Fruit fly (Drosophila melanogaster) whole organism, prepupa: Measurements from ENCODE around the gene Fum2.

Experiments used
- CG10631 ChIP-seq: fragments of 200-800 bp; sonication (Bioruptor generic); optimal IDR thresholded peaks from 2 replicates; lab custom pipeline; 2016; ENCODE audit warnings: missing biosample characterization, missing genetic modification characterization
- CG10669 ChIP-seq: fragments of 200-800 bp; sonication (Bioruptor generic); optimal IDR thresholded peaks from 3 replicates; lab custom pipeline; 2018; ENCODE audit warnings: missing biosample characterization, mild to moderate bottlenecking, missing genetic modification characterization, moderate library complexity
- CG11762 ChIP-seq: fragments of 200-800 bp; sonication (Bioruptor generic); optimal IDR thresholded peaks from 3 replicates; lab custom pipeline; 2016; ENCODE audit warnings: missing biosample characterization, missing genetic modification characterization; ENCODE audit not compliant: insufficient read depth
- CG11902 ChIP-seq: fragments of 200-800 bp; sonication (Bioruptor generic); optimal IDR thresholded peaks from 3 replicates; lab custom pipeline; 2016; ENCODE audit warnings: missing biosample characterization, missing genetic modification characterization
- CG1621 ChIP-seq: fragments of 200-800 bp; sonication (Bioruptor generic); optimal IDR thresholded peaks from 3 replicates; lab custom pipeline; 2018; ENCODE audit warnings: missing biosample characterization, mild to moderate bottlenecking, missing genetic modification characterization
- CG16779 ChIP-seq: fragments of 200-800 bp; sonication (Bioruptor generic); optimal IDR thresholded peaks from 3 replicates; lab custom pipeline; 2017; ENCODE audit warnings: missing biosample characterization, mild to moderate bottlenecking, missing genetic modification characterization
- CG3032 ChIP-seq: fragments of 200-800 bp; optimal IDR thresholded peaks from 2 replicates; lab custom pipeline; 2019; ENCODE audit warnings: missing biosample characterization, mild to moderate bottlenecking, missing genetic modification characterization, moderate library complexity
- CG31627 ChIP-seq: fragments of 200-800 bp; sonication (Bioruptor generic); optimal IDR thresholded peaks from 3 replicates; lab custom pipeline; 2016; ENCODE audit warnings: missing biosample characterization, missing genetic modification characterization
- CG32006 ChIP-seq: fragments of 200-800 bp; sonication (Bioruptor generic); optimal IDR thresholded peaks from 3 replicates; lab custom pipeline; 2017; ENCODE audit warnings: missing biosample characterization, mild to moderate bottlenecking, missing genetic modification characterization
- CG34406 ChIP-seq: fragments of 200-800 bp; sonication (Bioruptor generic); optimal IDR thresholded peaks from 3 replicates; lab custom pipeline; 2016; ENCODE audit warnings: missing biosample characterization, missing genetic modification characterization
- CG6792 ChIP-seq: fragments of 200-800 bp; sonication (Bioruptor generic); optimal IDR thresholded peaks from 3 replicates; lab custom pipeline; 2016; ENCODE audit warnings: missing biosample characterization, missing genetic modification characterization
- CG6808 ChIP-seq: fragments of 200-800 bp; sonication (Bioruptor generic); optimal IDR thresholded peaks from 3 replicates; lab custom pipeline; 2017; ENCODE audit warnings: missing biosample characterization, missing genetic modification characterization, mild to moderate bottlenecking, moderate library complexity, missing genetic modification reagents
- CG8119 ChIP-seq: fragments of 200-800 bp; sonication (Bioruptor generic); IDR thresholded peaks from 3 replicates; pipeline ENCODE4 v1.3.6; 2022; ENCODE audit warnings: missing biosample characterization, missing genetic modification characterization
- CG8319 ChIP-seq: fragments of 200-800 bp; sonication (Bioruptor generic); optimal IDR thresholded peaks from 3 replicates; lab custom pipeline; 2016; ENCODE audit warnings: missing biosample characterization, missing genetic modification characterization
- CG8632 ChIP-seq: fragments of 200-800 bp; sonication (Bioruptor generic); optimal IDR thresholded peaks from 3 replicates; lab custom pipeline; 2016; ENCODE audit warnings: missing biosample characterization, missing genetic modification characterization
- CG9139 ChIP-seq: fragments of 200-800 bp; sonication (Bioruptor generic); optimal IDR thresholded peaks from 3 replicates; lab custom pipeline; 2017; ENCODE audit warnings: missing biosample characterization, mild to moderate bottlenecking, missing genetic modification characterization
- Eip93F ChIP-seq: fragments of 200-800 bp; sonication (Bioruptor generic); optimal IDR thresholded peaks from 2 replicates; lab custom pipeline; 2016; ENCODE audit warnings: missing biosample characterization, mild to moderate bottlenecking, missing genetic modification characterization
- Ets21C ChIP-seq: fragments of 200-800 bp; sonication (Bioruptor generic); optimal IDR thresholded peaks from 3 replicates; lab custom pipeline; 2016; ENCODE audit warnings: missing biosample characterization, missing genetic modification characterization
- Ets96B ChIP-seq: fragments of 200-800 bp; optimal IDR thresholded peaks from 2 replicates; lab custom pipeline; 2019; ENCODE audit warnings: missing biosample characterization, mild to moderate bottlenecking, missing genetic modification characterization, moderate library complexity
- Gug ChIP-seq: fragments of 200-800 bp; sonication (Bioruptor generic); IDR thresholded peaks from 2 replicates; pipeline ENCODE4 v1.3.6; 2022; ENCODE audit warnings: missing biosample characterization, missing genetic modification characterization
- Hr39 ChIP-seq: fragments of 200-800 bp; sonication (Bioruptor generic); optimal IDR thresholded peaks from 2 replicates; lab custom pipeline; 2016; ENCODE audit warnings: missing biosample characterization, missing genetic modification characterization
- Met ChIP-seq: fragments of 200-800 bp; sonication (Bioruptor generic); optimal IDR thresholded peaks from 3 replicates; lab custom pipeline; 2016; ENCODE audit warnings: missing biosample characterization, missing genetic modification characterization
- OdsH ChIP-seq: fragments of 200-800 bp; sonication (Bioruptor generic); optimal IDR thresholded peaks from 3 replicates; lab custom pipeline; 2016; ENCODE audit warnings: missing biosample characterization, missing genetic modification characterization
- Smox ChIP-seq: fragments of 200-800 bp; sonication (Bioruptor generic); optimal IDR thresholded peaks from 3 replicates; lab custom pipeline; 2016; ENCODE audit warnings: missing biosample characterization, missing genetic modification characterization
- Sox102F ChIP-seq: fragments of 200-800 bp; sonication (Bioruptor generic); optimal IDR thresholded peaks from 2 replicates; lab custom pipeline; 2016; ENCODE audit warnings: missing biosample characterization, mild to moderate bottlenecking, missing genetic modification characterization
- Sox14 ChIP-seq: fragments of 200-800 bp; sonication (Bioruptor generic); optimal IDR thresholded peaks from 3 replicates; lab custom pipeline; 2016; ENCODE audit warnings: missing biosample characterization, missing genetic modification characterization
- achi ChIP-seq: fragments of 200-800 bp; sonication (Bioruptor generic); optimal IDR thresholded peaks from 3 replicates; lab custom pipeline; 2016; ENCODE audit warnings: missing biosample characterization, missing genetic modification characterization
- acj6 ChIP-seq: fragments of 200-800 bp; sonication (Bioruptor generic); optimal IDR thresholded peaks from 3 replicates; lab custom pipeline; 2016; ENCODE audit warnings: missing biosample characterization, missing genetic modification characterization
- dac ChIP-seq: fragments of 200-800 bp; sonication (Bioruptor generic); optimal IDR thresholded peaks from 2 replicates; lab custom pipeline; 2017; ENCODE audit warnings: missing biosample characterization, mild to moderate bottlenecking, missing genetic modification characterization
- dsx ChIP-seq: fragments of 200-800 bp; optimal IDR thresholded peaks from 3 replicates; lab custom pipeline; 2019; ENCODE audit warnings: missing biosample characterization, mild to moderate bottlenecking, missing genetic modification characterization, moderate library complexity; ENCODE audit not compliant: poor library complexity, severe bottlenecking
- eg ChIP-seq: fragments of 200-800 bp; sonication (Bioruptor generic); IDR thresholded peaks from 3 replicates; pipeline ENCODE4 v1.3.6; 2022; ENCODE audit warnings: missing biosample characterization, missing genetic modification characterization
- esn ChIP-seq: fragments of 200-800 bp; sonication (Bioruptor generic); optimal IDR thresholded peaks from 2 replicates; lab custom pipeline; 2016; ENCODE audit warnings: missing biosample characterization, mild to moderate bottlenecking, missing genetic modification characterization, moderate library complexity
- fkh ChIP-seq: fragments of 200-800 bp; sonication (Bioruptor generic); optimal IDR thresholded peaks from 3 replicates; lab custom pipeline; 2017; ENCODE audit warnings: missing biosample characterization, mild to moderate bottlenecking, missing genetic modification characterization, moderate library complexity
- lz ChIP-seq: fragments of 200-800 bp; sonication (Bioruptor generic); optimal IDR thresholded peaks from 3 replicates; lab custom pipeline; 2016; ENCODE audit warnings: missing biosample characterization, missing genetic modification characterization
- net ChIP-seq: fragments of 200-800 bp; sonication (Bioruptor generic); optimal IDR thresholded peaks from 3 replicates; lab custom pipeline; 2016; ENCODE audit warnings: missing biosample characterization, missing genetic modification characterization
- pdm3 ChIP-seq: fragments of 200-800 bp; sonication (Bioruptor generic); optimal IDR thresholded peaks from 3 replicates; lab custom pipeline; 2016; ENCODE audit warnings: missing biosample characterization, missing genetic modification characterization
- spab ChIP-seq: fragments of 200-800 bp; sonication (Bioruptor generic); optimal IDR thresholded peaks from 2 replicates; lab custom pipeline; 2017; ENCODE audit warnings: missing biosample characterization, mild to moderate bottlenecking, missing genetic modification characterization, missing genetic modification reagents
- ss ChIP-seq, 2 experiments: fragments of 200-800 bp; sonication (Bioruptor generic); optimal IDR thresholded peaks; 2 replicates in 1 of 2; 3 replicates in 1 of 2; lab custom pipeline; 2017 to 2018; ENCODE audit warnings: mild to moderate bottlenecking in 2 of 2, missing biosample characterization in 2 of 2, missing genetic modification characterization in 2 of 2, moderate library complexity in 1 of 2
- svp ChIP-seq: fragments of 200-800 bp; sonication (Bioruptor generic); peaks from one replicate; lab custom pipeline; 2016; ENCODE audit warnings: missing biosample characterization, missing genetic modification characterization
- topi ChIP-seq: fragments of 200-800 bp; sonication (Bioruptor generic); optimal IDR thresholded peaks from 3 replicates; lab custom pipeline; 2016; ENCODE audit warnings: missing biosample characterization, missing genetic modification characterization

The Fum2 gene

DNA sequence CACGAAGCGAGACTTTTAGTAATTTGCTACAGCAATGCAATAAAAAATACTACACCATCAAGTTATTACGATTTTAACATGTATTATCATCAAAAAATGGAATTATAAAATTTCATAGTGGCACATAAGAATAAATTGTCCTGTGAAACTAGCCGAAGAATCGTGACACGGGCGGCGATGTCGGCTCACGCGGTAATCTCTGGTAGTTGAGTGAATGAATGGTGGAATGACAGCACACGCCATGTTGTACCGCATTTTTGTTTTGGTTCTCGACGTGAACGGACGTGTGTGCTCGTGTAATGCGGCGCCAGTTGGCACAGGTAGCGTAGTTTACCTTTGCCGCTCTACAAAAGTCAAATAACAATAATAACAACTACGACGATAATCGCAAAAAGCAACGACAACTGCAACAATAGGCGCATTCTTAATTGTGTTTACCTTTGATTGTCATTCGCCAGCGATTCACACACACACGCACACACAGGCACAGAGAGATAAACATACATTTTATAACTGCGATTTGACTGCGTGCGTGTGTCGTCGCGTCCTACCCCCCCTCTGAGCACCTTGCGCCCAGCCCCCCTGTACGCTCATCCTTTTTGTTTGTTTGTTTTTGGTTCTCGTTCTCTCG lies 17.8 kb downstream of the Fum2 start, which contains the start of gene CG14441 (continued):
- TF ChIP-seq Smox (GFP tag; lab: Kevin White, UChicago) (peak; percentile 6), svp (GFP tag; lab: Kevin White, UChicago) (peak; percentile 68), CG6792 (peak; percentile 47), CG11902 (GFP tag; lab: Kevin White, UChicago) (no peak), acj6 (GFP tag; lab: Kevin White, UChicago) (no peak), Eip93F (peak; percentile 67), Ets21C (GFP tag; lab: Kevin White, UChicago) (peak; percentile 17), Gug (GFP tag; lab: Robert Waterston, UW) (no peak), Sox14 (peak; percentile 58), eg (GFP tag; lab: Robert Waterston, UW) (peak; percentile 32; the same call in 1 of the 3 replicates), OdsH (GFP tag; lab: Kevin White, UChicago) (peak; percentile 29), CG6808 (GFP tag; lab: Kevin White, UChicago) (peak; percentile 58), achi (peak; percentile 25), CG8119 (GFP tag; lab: Robert Waterston, UW) (no peak; the same call in 1 of the 3 replicates), CG32006 (GFP tag; lab: Kevin White, UChicago) (peak; percentile 24), Met (GFP tag; lab: Kevin White, UChicago) (peak; percentile 69), esn (GFP tag; lab: Kevin White, UChicago) (peak; percentile 65), CG10669 (peak; percentile 29), CG1621 (tag; lab: Kevin White, UChicago) (peak; percentile 18), pdm3 (GFP tag; lab: Kevin White, UChicago) (peak; percentile 46), CG16779 (tag; lab: Kevin White, UChicago) (peak; percentile 75), ss (GFP tag; optimal IDR thresholded peaks at IDR 0.05; lab: Kevin White, UChicago) (peak; percentile 75 to 81), CG9139 (GFP tag; lab: Kevin White, UChicago) (peak; percentile 70), CG11762 (GFP tag; lab: Kevin White, UChicago) (peak; percentile 18), fkh (GFP tag; lab: Kevin White, UChicago) (peak; percentile 81), spab (GFP tag; lab: Kevin White, UChicago) (no peak), CG8632 (GFP tag; lab: Kevin White, UChicago) (peak; percentile 52), CG10631 (GFP tag; lab: Kevin White, UChicago) (peak; percentile 6), dac (no peak), lz (peak; percentile 38), Hr39 (GFP tag; lab: Kevin White, UChicago) (peak; percentile 5), CG31627 (no peak)

DNA sequence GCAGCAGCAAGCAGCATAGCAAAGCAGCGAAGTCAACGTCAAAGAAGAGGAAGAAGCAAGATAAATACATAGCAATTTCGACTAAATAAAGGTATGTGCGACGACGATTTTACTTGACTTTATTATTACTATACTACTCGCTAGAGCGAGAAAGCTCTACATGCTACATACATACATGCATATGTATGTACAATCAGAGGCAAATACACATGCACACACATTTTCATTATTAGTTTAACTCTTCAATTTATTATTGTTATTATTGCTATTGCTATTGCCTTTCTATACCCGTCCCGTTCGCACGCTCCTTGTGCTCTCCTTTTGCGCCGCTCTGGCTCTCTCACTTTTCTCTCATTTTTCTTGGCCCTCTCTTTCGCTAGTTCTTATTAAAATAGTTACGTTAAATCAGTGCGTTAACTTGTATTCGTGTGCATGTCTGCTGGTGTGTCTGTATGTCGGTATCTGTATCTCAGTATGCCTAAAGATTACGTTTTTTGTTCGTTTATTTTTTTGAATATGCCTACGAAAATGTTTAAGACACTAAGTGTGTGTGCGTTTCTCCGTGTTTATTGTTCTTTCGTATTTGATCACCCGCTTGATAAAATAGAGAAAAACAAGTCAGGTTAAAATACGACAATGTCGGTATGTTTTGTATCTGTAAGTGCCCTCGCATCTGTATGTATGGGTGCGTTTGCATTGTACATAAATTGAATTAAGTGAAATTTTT lies 18.9 kb downstream of the Fum2 start:
- peak; percentile 80 for TF ChIP-seq fkh (GFP tag; lab: Kevin White, UChicago)
- TF ChIP-seq Sox102F (GFP tag; lab: Kevin White, UChicago) = no peak
- no peak for TF ChIP-seq CG32006 (GFP tag; lab: Kevin White, UChicago)

DNA sequence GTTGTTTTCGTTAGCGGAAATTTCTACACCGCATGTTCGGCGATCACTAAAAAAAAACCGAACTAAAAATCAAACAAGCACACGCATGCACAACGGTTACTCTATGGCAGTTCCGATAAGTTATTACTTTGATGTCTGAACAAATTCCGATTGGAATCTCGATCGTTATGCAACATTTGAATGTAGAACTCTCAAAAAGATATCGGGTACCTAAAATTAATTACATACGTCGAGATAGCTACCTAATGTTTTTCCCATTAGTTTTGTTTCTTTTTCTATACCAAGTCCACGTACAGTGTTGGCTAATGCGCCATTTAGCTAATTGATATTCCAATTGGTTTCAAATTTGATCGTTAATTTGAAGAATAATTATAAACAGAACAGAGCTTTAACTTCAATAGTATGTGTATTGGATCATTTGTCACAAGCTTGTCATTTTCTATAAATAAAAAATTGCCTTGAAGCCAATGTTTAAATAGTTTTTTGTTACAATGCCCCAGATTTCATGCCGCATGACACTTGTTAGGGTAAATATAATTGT lies 19.5 kb downstream of the Fum2 start:
- TF ChIP-seq dsx (GFP tag; lab: Kevin White, UChicago) (no peak), Sox102F (GFP tag; lab: Kevin White, UChicago) (no peak), eg (GFP tag; lab: Robert Waterston, UW) (no peak), CG3032 (tag; lab: Kevin White, UChicago) (no peak), CG8319 (GFP tag; lab: Kevin White, UChicago) (no peak), CG31627 (no peak), CG32006 (GFP tag; lab: Kevin White, UChicago) (no peak), topi (no peak), Ets96B (tag; lab: Kevin White, UChicago) (no peak), CG10669 (no peak), net (no peak), CG34406 (GFP tag; lab: Kevin White, UChicago) (no peak), ss (GFP tag; optimal IDR thresholded peaks at IDR 0.05; lab: Kevin White, UChicago) (no peak), Gug (GFP tag; lab: Robert Waterston, UW) (no peak), Met (GFP tag; lab: Kevin White, UChicago) (no peak), Ets21C (GFP tag; lab: Kevin White, UChicago) (no peak)
